Fruit fly (Drosophila melanogaster) whole organism, prepupa: ENCODE results near the gene Rel.

Source experiments
- Blimp-1 ChIP-seq: fragments of 200-800 bp; sonication (Bioruptor generic); optimal IDR thresholded peaks from 3 replicates; lab custom pipeline; 2017; ENCODE audit warnings: missing biosample characterization, missing genetic modification characterization, mild to moderate bottlenecking, moderate library complexity, missing genetic modification reagents
- CG16779 ChIP-seq: fragments of 200-800 bp; sonication (Bioruptor generic); optimal IDR thresholded peaks from 3 replicates; lab custom pipeline; 2017; ENCODE audit warnings: missing biosample characterization, mild to moderate bottlenecking, missing genetic modification characterization
- CG6276 ChIP-seq: fragments of 200-800 bp; sonication (Bioruptor generic); optimal IDR thresholded peaks from 2 replicates; lab custom pipeline; 2017; ENCODE audit warnings: missing biosample characterization, mild to moderate bottlenecking, missing genetic modification characterization
- CG6854 ChIP-seq: fragments of 200-800 bp; sonication (Bioruptor generic); optimal IDR thresholded peaks from 2 replicates; lab custom pipeline; 2017; ENCODE audit warnings: missing biosample characterization, mild to moderate bottlenecking, missing genetic modification characterization
- Eip75B ChIP-seq: fragments of 200-800 bp; sonication (Bioruptor generic); optimal IDR thresholded peaks from 3 replicates; lab custom pipeline; 2016; ENCODE audit warnings: missing biosample characterization, missing genetic modification characterization
- fd59A ChIP-seq: fragments of 200-800 bp; sonication (Bioruptor generic); optimal IDR thresholded peaks from 2 replicates; lab custom pipeline; 2017; ENCODE audit warnings: missing biosample characterization, mild to moderate bottlenecking, missing genetic modification characterization, missing genetic modification reagents
- lz ChIP-seq: fragments of 200-800 bp; sonication (Bioruptor generic); optimal IDR thresholded peaks from 3 replicates; lab custom pipeline; 2016; ENCODE audit warnings: missing biosample characterization, missing genetic modification characterization
- spab ChIP-seq: fragments of 200-800 bp; sonication (Bioruptor generic); optimal IDR thresholded peaks from 2 replicates; lab custom pipeline; 2017; ENCODE audit warnings: missing biosample characterization, mild to moderate bottlenecking, missing genetic modification characterization, missing genetic modification reagents
- topi ChIP-seq: fragments of 200-800 bp; sonication (Bioruptor generic); optimal IDR thresholded peaks from 3 replicates; lab custom pipeline; 2016; ENCODE audit warnings: missing biosample characterization, missing genetic modification characterization

DNA sequence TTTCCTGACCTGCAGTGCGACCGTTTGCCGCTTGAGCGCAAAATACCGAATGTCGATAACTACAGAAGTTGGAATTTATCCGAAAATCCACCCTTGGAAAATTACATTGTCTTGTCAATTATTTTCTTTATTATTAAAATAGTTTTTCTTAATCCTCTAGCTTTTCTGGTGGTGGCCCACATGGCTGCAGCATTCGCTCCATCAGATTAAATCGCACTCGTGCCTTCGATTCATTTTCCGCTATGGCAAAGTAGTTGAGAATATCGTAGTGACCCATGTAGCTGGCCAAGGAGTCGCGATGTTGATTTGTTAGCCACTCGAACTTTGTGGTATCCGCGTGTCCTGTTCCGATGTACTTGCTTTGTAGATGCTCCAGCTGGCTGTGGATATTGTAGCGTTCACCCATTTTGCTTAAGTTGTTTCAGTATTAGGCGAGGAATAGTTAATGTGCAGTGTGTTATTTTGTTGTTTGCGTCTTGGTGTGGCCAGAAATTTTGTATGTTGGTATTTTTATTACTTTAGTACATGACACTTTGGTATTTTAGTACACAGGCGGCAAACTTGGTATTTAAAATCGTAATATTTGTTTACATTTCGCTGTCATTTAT, 32.8 kb downstream of the Rel start, which contains the start of the genes Kcmf1, Sf3b5 and CG11986:
- TF ChIP-seq Blimp-1 (GFP tag; lab: Kevin White, UChicago) (no peak), topi (GFP tag; lab: Kevin White, UChicago) (no peak), lz (GFP tag; lab: Kevin White, UChicago) (no peak), spab (GFP tag; lab: Kevin White, UChicago) (no peak), fd59A (GFP tag; lab: Kevin White, UChicago) (no peak), CG6854 (GFP tag; lab: Kevin White, UChicago) (no peak), CG16779 (tag; lab: Kevin White, UChicago) (no peak), Eip75B (GFP tag; lab: Kevin White, UChicago) (no peak), CG6276 (GFP tag; lab: Kevin White, UChicago) (no peak)
